Worm (Caenorhabditis elegans) whole organism, L1 larva: ENCODE data around the gene Y55D9A.2.

Experiments
- C04F5.9 ChIP-seq: sonication (generic microtip); optimal IDR thresholded peaks from 2 replicates; lab custom pipeline; 2016; ENCODE audit warnings: missing genetic modification characterization, missing compliant biosample characterization
- C34B4.2 ChIP-seq: sonication (generic microtip); optimal IDR thresholded peaks from 2 replicates; lab custom pipeline; 2017; ENCODE audit warnings: mild to moderate bottlenecking, missing genetic modification characterization, missing compliant biosample characterization
- ama-1 ChIP-seq: fragments of 150-350 bp; optimal IDR thresholded peaks from 2 replicates; lab custom pipeline; 2014
- blmp-1 ChIP-seq: fragments of 150-350 bp; optimal IDR thresholded peaks from 2 replicates; lab custom pipeline; 2014; ENCODE audit warnings: missing biosample characterization, missing genetic modification characterization
- ceh-63 ChIP-seq: fragments of 200-800 bp; sonication (Bioruptor generic); optimal IDR thresholded peaks from 2 replicates; lab custom pipeline; 2018; ENCODE audit warnings: mild to moderate bottlenecking, missing genetic modification characterization, missing compliant biosample characterization
- ceh-82 ChIP-seq, 3 experiments: fragments of 150-350 bp in 1 of 3; sonication (generic microtip) in 2 of 3; optimal IDR thresholded peaks; 2 replicates each; lab custom pipeline; 2014 to 2017; ENCODE audit warnings: missing biosample characterization in 3 of 3, missing genetic modification characterization in 3 of 3
- dpl-1 ChIP-seq, 3 experiments: fragments of 150-350 bp in 2 of 3; sonication (generic microtip) in 1 of 3; optimal IDR thresholded peaks; 2 replicates each; lab custom pipeline; 2014 to 2017; ENCODE audit warnings: missing biosample characterization in 3 of 3, missing genetic modification characterization in 3 of 3, missing genetic modification reagents in 3 of 3
- dsc-1 ChIP-seq: sonication (generic microtip); optimal IDR thresholded peaks from 2 replicates; lab custom pipeline; 2016; ENCODE audit warnings: mild to moderate bottlenecking, missing genetic modification characterization, missing compliant biosample characterization
- efl-1 ChIP-seq, 4 experiments: fragments of 150-350 bp; optimal IDR thresholded peaks in 3 of 4; peaks in 1 of 4; 1 replicate in 1 of 4; 2 replicates in 3 of 4; lab custom pipeline; 2014; ENCODE audit warnings: missing biosample characterization in 2 of 4, missing genetic modification characterization in 2 of 4, missing genetic modification reagents in 2 of 4
- elt-2 ChIP-seq: sonication (generic microtip); optimal IDR thresholded peaks from 2 replicates; lab custom pipeline; 2016; ENCODE audit warnings: missing genetic modification characterization, mild to moderate bottlenecking, inconsistent platforms, missing compliant biosample characterization, missing genetic modification reagents
- fkh-10 ChIP-seq: sonication (generic microtip); optimal IDR thresholded peaks from 2 replicates; lab custom pipeline; 2017; ENCODE audit warnings: missing biosample characterization, missing genetic modification reagents, missing genetic modification characterization
- fkh-8 ChIP-seq: sonication (generic microtip); optimal IDR thresholded peaks from 2 replicates; lab custom pipeline; 2016; ENCODE audit warnings: mild to moderate bottlenecking, missing genetic modification characterization, missing compliant biosample characterization
- hpl-2 ChIP-seq: fragments of 150-350 bp; optimal IDR thresholded peaks from 2 replicates; lab custom pipeline; 2014; ENCODE audit warnings: missing biosample characterization, missing genetic modification reagents, missing genetic modification characterization
- isw-1 ChIP-seq: fragments of 200-800 bp; sonication (Bioruptor generic); IDR thresholded peaks from 2 replicates; pipeline ENCODE4 v1.3.6; 2022; ENCODE audit warnings: missing genetic modification characterization, missing compliant biosample characterization
- lin-13 ChIP-seq: fragments of 150-350 bp; optimal IDR thresholded peaks from 2 replicates; lab custom pipeline; 2014; ENCODE audit warnings: missing biosample characterization, missing genetic modification reagents, missing genetic modification characterization
- lin-14 ChIP-seq: fragments of 200-800 bp; sonication (Bioruptor generic); optimal IDR thresholded peaks from 2 replicates; lab custom pipeline; 2018; ENCODE audit warnings: mild to moderate bottlenecking, missing genetic modification characterization, moderate library complexity, missing compliant biosample characterization
- lin-35 ChIP-seq, 2 experiments: fragments of 150-350 bp; optimal IDR thresholded peaks; 2 replicates each; lab custom pipeline; 2014; ENCODE audit warnings: missing biosample characterization in 2 of 2, missing genetic modification characterization in 2 of 2, missing genetic modification reagents in 2 of 2
- lir-3 ChIP-seq: sonication (generic microtip); optimal IDR thresholded peaks from 2 replicates; lab custom pipeline; 2016; ENCODE audit warnings: mild to moderate bottlenecking, missing genetic modification characterization, moderate library complexity, missing compliant biosample characterization; ENCODE audit not compliant: poor library complexity
- mep-1 ChIP-seq: fragments of 150-350 bp; optimal IDR thresholded peaks from 2 replicates; lab custom pipeline; 2014; ENCODE audit warnings: missing biosample characterization, missing genetic modification characterization
- nhr-11 ChIP-seq: fragments of 150-350 bp; optimal IDR thresholded peaks from 2 replicates; lab custom pipeline; 2014; ENCODE audit warnings: missing biosample characterization, missing genetic modification characterization
- nhr-12 ChIP-seq: sonication (generic microtip); optimal IDR thresholded peaks from 2 replicates; lab custom pipeline; 2017; ENCODE audit warnings: missing biosample characterization, missing genetic modification characterization
- nhr-47 ChIP-seq: sonication (generic microtip); optimal IDR thresholded peaks from 2 replicates; lab custom pipeline; 2016; ENCODE audit warnings: mild to moderate bottlenecking, missing genetic modification characterization, moderate library complexity, missing compliant biosample characterization
- nhr-85 ChIP-seq: sonication (generic microtip); peaks from one replicate; lab custom pipeline; 2016; ENCODE audit warnings: missing genetic modification characterization, inconsistent platforms, missing compliant biosample characterization
- pag-3 ChIP-seq: sonication (generic microtip); optimal IDR thresholded peaks from 2 replicates; lab custom pipeline; 2017; ENCODE audit warnings: missing genetic modification characterization, mild to moderate bottlenecking, missing compliant biosample characterization, antibody characterized with exemption, borderline replicate concordance; ENCODE audit not compliant: insufficient read depth
- pax-3 ChIP-seq: fragments of 200-800 bp; sonication (Bioruptor generic); optimal IDR thresholded peaks from 2 replicates; lab custom pipeline; 2018; ENCODE audit warnings: mild to moderate bottlenecking, missing genetic modification characterization, moderate library complexity, missing compliant biosample characterization
- rnt-1 ChIP-seq: sonication (generic microtip); optimal IDR thresholded peaks from 2 replicates; lab custom pipeline; 2016; ENCODE audit warnings: mild to moderate bottlenecking, missing genetic modification characterization, moderate library complexity, missing compliant biosample characterization
- snu-23 ChIP-seq: sonication (generic microtip); optimal IDR thresholded peaks from 2 replicates; lab custom pipeline; 2016; ENCODE audit warnings: missing genetic modification characterization, missing compliant biosample characterization
- sox-4 ChIP-seq: sonication (generic microtip); optimal IDR thresholded peaks from 2 replicates; lab custom pipeline; 2016; ENCODE audit warnings: missing genetic modification characterization, missing compliant biosample characterization
- sptf-1 ChIP-seq: fragments of 150-350 bp; optimal IDR thresholded peaks from 2 replicates; lab custom pipeline; 2014; ENCODE audit warnings: missing biosample characterization, missing genetic modification characterization
- sup-37 ChIP-seq: fragments of 200-800 bp; sonication (Bioruptor generic); optimal IDR thresholded peaks from 2 replicates; lab custom pipeline; 2018; ENCODE audit warnings: mild to moderate bottlenecking, missing genetic modification characterization, missing compliant biosample characterization
- swsn-7 ChIP-seq: sonication (generic microtip); optimal IDR thresholded peaks from 2 replicates; lab custom pipeline; 2016; ENCODE audit warnings: missing genetic modification characterization, missing compliant biosample characterization
- tlp-1 ChIP-seq: fragments of 150-350 bp; optimal IDR thresholded peaks from 2 replicates; lab custom pipeline; 2014; ENCODE audit warnings: missing biosample characterization, missing genetic modification characterization
- unc-62 ChIP-seq: fragments of 150-350 bp; optimal IDR thresholded peaks from 2 replicates; lab custom pipeline; 2014; ENCODE audit warnings: missing biosample characterization, missing genetic modification reagents, missing genetic modification characterization
- unc-86 ChIP-seq: sonication (generic microtip); optimal IDR thresholded peaks from 2 replicates; lab custom pipeline; 2016; ENCODE audit warnings: missing genetic modification characterization, missing compliant biosample characterization
- ztf-4 ChIP-seq: fragments of 150-350 bp; optimal IDR thresholded peaks from 2 replicates; lab custom pipeline; 2014; ENCODE audit warnings: missing biosample characterization, missing genetic modification characterization

Gene Y55D9A.2

ce11 chrIV:12585966-12586365, 19.3 kb downstream of the Y55D9A.2 start, which contains the start of gene K08E7.8:
TSS of gene K08E7.8 (minus strand) at chrIV:12586066.
- TF ChIP-seq sox-4 (tag; lab: Kevin White, UChicago) (no peak), C34B4.2 (tag; lab: Kevin White, UChicago) (no peak), isw-1 (no peak), elt-2 (tag; lab: Kevin White, UChicago) (no peak), snu-23 (no peak)

- peak; percentile 36 for TF ChIP-seq unc-86 (tag; lab: Kevin White, UChicago)
- peak in 1 of 2 experiments; percentile 33 for TF ChIP-seq lin-35 (GFP tag; optimal IDR thresholded peaks at IDR 0.05; lab: Kevin White, UChicago)
- TF ChIP-seq hpl-2 = no peak
- TF ChIP-seq mep-1 (tag; lab: Kevin White, UChicago) = peak; percentile 34
- TF ChIP-seq ztf-4 = no peak
- TF ChIP-seq snu-23 = peak; percentile 19
- TF ChIP-seq isw-1 = peak; percentile 26
- TF ChIP-seq rnt-1 (tag; lab: Kevin White, UChicago) = no peak
- peak in 1 of 3 experiments; percentile 45 for TF ChIP-seq ceh-82 (tag; optimal IDR thresholded peaks at IDR 0.05; lab: Kevin White, UChicago)
- peak in 1 of 3 experiments; percentile 1 for TF ChIP-seq dpl-1 (GFP tag; optimal IDR thresholded peaks at IDR 0.05; lab: Kevin White, UChicago)
- peak; percentile 63 for TF ChIP-seq fkh-10 (GFP tag; lab: Kevin White, UChicago)
- no peak for TF ChIP-seq blmp-1 (tag; lab: Kevin White, UChicago)
- TF ChIP-seq tlp-1 (tag; lab: Kevin White, UChicago) = no peak
- no peak for TF ChIP-seq nhr-11 (tag; lab: Kevin White, UChicago)
- TF ChIP-seq swsn-7 (tag; lab: Kevin White, UChicago) = peak; percentile 21
- TF ChIP-seq efl-1 (optimal IDR thresholded peaks at IDR 0.05; lab: Kevin White, UChicago) = no peak
- peak in 1 of 2 experiments; percentile 11 for TF ChIP-seq efl-1 (GFP tag; optimal IDR thresholded peaks at IDR 0.05 in 1 of 2; lab: Kevin White, UChicago)
- peak; percentile 65 for TF ChIP-seq fkh-8
- no peak for TF ChIP-seq dsc-1 (tag; lab: Kevin White, UChicago)
- no peak for TF ChIP-seq lin-13 (GFP tag; lab: Kevin White, UChicago)
- TF ChIP-seq ceh-63 (GFP tag; lab: Kevin White, UChicago) = no peak
- peak; percentile 91 for TF ChIP-seq lin-14 (GFP tag; lab: Kevin White, UChicago)
- TF ChIP-seq ama-1 (lab: Kevin White, UChicago) = no peak
- TF ChIP-seq, all 84 proteins: peak for 12
These were observed 21.1 kb downstream of the Y55D9A.2 start for ce11 chrIV:12584146-12584545.

- TF ChIP-seq sptf-1 (tag; lab: Kevin White, UChicago) = no peak
- TF ChIP-seq dpl-1 (GFP tag; optimal IDR thresholded peaks at IDR 0.05; lab: Kevin White, UChicago) = no peak
- peak in 1 of 3 experiments; percentile 19 for TF ChIP-seq ceh-82 (tag; optimal IDR thresholded peaks at IDR 0.05; lab: Kevin White, UChicago)
- peak; percentile 14 for TF ChIP-seq nhr-47
- no peak for TF ChIP-seq tlp-1 (tag; lab: Kevin White, UChicago)
- TF ChIP-seq nhr-12 = no peak
- TF ChIP-seq lin-14 (GFP tag; lab: Kevin White, UChicago) = peak; percentile 74
- TF ChIP-seq fkh-8 = peak; percentile 37
- no peak for TF ChIP-seq pag-3
- peak; percentile 27 for TF ChIP-seq swsn-7 (tag; lab: Kevin White, UChicago)
- peak; percentile 19 for TF ChIP-seq nhr-85 (tag; lab: Kevin White, UChicago)
- peak in 1 of 2 experiments; percentile 14 for TF ChIP-seq lin-35 (GFP tag; optimal IDR thresholded peaks at IDR 0.05; lab: Kevin White, UChicago)
- no peak for TF ChIP-seq lir-3 (tag; lab: Kevin White, UChicago)
- no peak for TF ChIP-seq pax-3
- peak; percentile 9 for TF ChIP-seq rnt-1 (tag; lab: Kevin White, UChicago)
- TF ChIP-seq fkh-10 (GFP tag; lab: Kevin White, UChicago) = peak; percentile 11
These were observed 22.1 kb downstream of the Y55D9A.2 start for ce11 chrIV:12583181-12583580.

- TF ChIP-seq lin-35 (GFP tag; optimal IDR thresholded peaks at IDR 0.05; lab: Kevin White, UChicago) (no peak), sup-37 (GFP tag; lab: Kevin White, UChicago) (no peak), nhr-47 (no peak), unc-62 (GFP tag; lab: Kevin White, UChicago) (no peak), pax-3 (no peak), C04F5.9 (tag; lab: Kevin White, UChicago) (no peak)
These were observed 24.2 kb downstream of the Y55D9A.2 start, which contains the start of gene K08E7.6 for ce11 chrIV:12581046-12581445. TSS of gene K08E7.6 (minus strand) at chrIV:12581146.
